Worm (Caenorhabditis elegans) whole organism, young adult: ENCODE data around the gene C04E6.7.
A peak's percentile ranks its signal among the peaks of the same experiment; 100 is the strongest.

Experiments
- B0336.3 ChIP-seq: fragments of 200-800 bp; sonication (Bioruptor generic); IDR thresholded peaks from 2 replicates; pipeline ENCODE4 v1.3.6; 2022; ENCODE audit warnings: missing genetic modification characterization, missing compliant biosample characterization
- C17E4.6 ChIP-seq: fragments of 200-800 bp; sonication (Bioruptor generic); IDR thresholded peaks from 2 replicates; pipeline ENCODE4 v1.3.6; 2022; ENCODE audit warnings: missing genetic modification reagents, missing genetic modification characterization, missing compliant biosample characterization
- F22D6.2 ChIP-seq: sonication (generic microtip); optimal IDR thresholded peaks from 2 replicates; lab custom pipeline; 2016; ENCODE audit warnings: mild to moderate bottlenecking, missing genetic modification characterization, missing compliant biosample characterization
- F23B12.7 ChIP-seq: sonication (generic microtip); optimal IDR thresholded peaks from 2 replicates; lab custom pipeline; 2017; ENCODE audit warnings: missing genetic modification characterization, mild to moderate bottlenecking, missing compliant biosample characterization, antibody characterized with exemption, moderate library complexity; ENCODE audit not compliant: insufficient read depth
- F37B4.10 ChIP-seq: fragments of 200-800 bp; sonication (Bioruptor generic); IDR thresholded peaks from 2 replicates; pipeline ENCODE4 v1.3.6; 2022; ENCODE audit warnings: missing genetic modification characterization, missing compliant biosample characterization
- F49E8.2 ChIP-seq: sonication (generic microtip); optimal IDR thresholded peaks from 3 replicates; lab custom pipeline; 2017; ENCODE audit warnings: missing genetic modification characterization, mild to moderate bottlenecking, missing compliant biosample characterization, antibody characterized with exemption, moderate library complexity; ENCODE audit not compliant: insufficient read depth
- T26A5.8 ChIP-seq: sonication (generic microtip); optimal IDR thresholded peaks from 2 replicates; lab custom pipeline; 2016; ENCODE audit warnings: missing genetic modification characterization, missing compliant biosample characterization
- Y56A3A.18 ChIP-seq: fragments of 200-800 bp; sonication (Bioruptor generic); IDR thresholded peaks from 2 replicates; pipeline ENCODE4 v1.3.6; 2022; ENCODE audit warnings: missing genetic modification reagents, missing genetic modification characterization, missing compliant biosample characterization
- Y67H2A.10 ChIP-seq: fragments of 200-800 bp; sonication (Bioruptor generic); conservative IDR thresholded peaks from 2 replicates; pipeline ENCODE4 v1.3.6; 2022; ENCODE audit warnings: missing genetic modification reagents, missing genetic modification characterization, missing compliant biosample characterization
- Y95B8A.8 ChIP-seq: fragments of 200-800 bp; sonication (Bioruptor generic); IDR thresholded peaks from 2 replicates; pipeline ENCODE4 v1.3.6; 2022; ENCODE audit warnings: missing genetic modification reagents, missing genetic modification characterization, missing compliant biosample characterization
- ZK185.1 ChIP-seq: sonication (generic microtip); optimal IDR thresholded peaks from 2 replicates; lab custom pipeline; 2016; ENCODE audit warnings: mild to moderate bottlenecking, missing genetic modification characterization, missing compliant biosample characterization; ENCODE audit not compliant: poor library complexity, severe bottlenecking
- aptf-3 ChIP-seq: fragments of 200-800 bp; sonication (Bioruptor generic); IDR thresholded peaks from 2 replicates; pipeline ENCODE4 v1.3.6; 2022; ENCODE audit warnings: missing genetic modification characterization, missing compliant biosample characterization
- attf-3 ChIP-seq: fragments of 200-800 bp; sonication (Bioruptor generic); conservative IDR thresholded peaks from 2 replicates; pipeline ENCODE4 v1.3.6; 2022; ENCODE audit warnings: missing genetic modification reagents, missing genetic modification characterization, missing compliant biosample characterization
- attf-5 ChIP-seq: fragments of 200-800 bp; sonication (Bioruptor generic); optimal IDR thresholded peaks from 2 replicates; lab custom pipeline; 2018; ENCODE audit warnings: mild to moderate bottlenecking, missing genetic modification characterization, missing compliant biosample characterization
- bed-2 ChIP-seq: fragments of 200-800 bp; sonication (Bioruptor generic); IDR thresholded peaks from 2 replicates; pipeline ENCODE4 v1.3.6; 2022; ENCODE audit warnings: missing genetic modification reagents, missing genetic modification characterization, missing compliant biosample characterization
- ceh-40 ChIP-seq: fragments of 200-800 bp; sonication (Bioruptor generic); IDR thresholded peaks from 2 replicates; pipeline ENCODE4 v1.3.6; 2022; ENCODE audit warnings: missing genetic modification characterization, missing compliant biosample characterization
- egl-44 ChIP-seq: fragments of 200-800 bp; sonication (Bioruptor generic); IDR thresholded peaks from 2 replicates; pipeline ENCODE4 v1.3.6; 2022; ENCODE audit warnings: missing genetic modification reagents, missing genetic modification characterization, missing compliant biosample characterization
- egrh-3 ChIP-seq: fragments of 200-800 bp; sonication (Bioruptor generic); IDR thresholded peaks from 2 replicates; pipeline ENCODE4 v1.3.6; 2022; ENCODE audit warnings: missing genetic modification reagents, missing genetic modification characterization, missing compliant biosample characterization
- ets-4 ChIP-seq: fragments of 200-800 bp; sonication (Bioruptor generic); optimal IDR thresholded peaks from 2 replicates; lab custom pipeline; 2018; ENCODE audit warnings: mild to moderate bottlenecking, missing genetic modification characterization, missing compliant biosample characterization
- let-526 ChIP-seq: fragments of 200-800 bp; sonication (Bioruptor generic); IDR thresholded peaks from 2 replicates; pipeline ENCODE4 v1.3.6; 2022; ENCODE audit warnings: missing genetic modification reagents, missing genetic modification characterization, missing compliant biosample characterization
- let-607 ChIP-seq, 2 experiments: fragments of 200-800 bp in 1 of 2; sonication (Bioruptor generic) in 1 of 2; sonication (generic microtip) in 1 of 2; optimal IDR thresholded peaks; 2 replicates each; lab custom pipeline; 2016 to 2018; ENCODE audit warnings: mild to moderate bottlenecking in 2 of 2, missing compliant biosample characterization in 2 of 2, missing genetic modification characterization in 2 of 2, moderate library complexity in 2 of 2, missing genotype in 1 of 2
- lin-54 ChIP-seq: fragments of 200-800 bp; sonication (Bioruptor generic); optimal IDR thresholded peaks from 2 replicates; lab custom pipeline; 2018; ENCODE audit warnings: mild to moderate bottlenecking, missing genetic modification characterization, missing compliant biosample characterization
- lsy-27 ChIP-seq: sonication (generic microtip); optimal IDR thresholded peaks from 2 replicates; lab custom pipeline; 2017; ENCODE audit warnings: missing genetic modification characterization, mild to moderate bottlenecking, missing compliant biosample characterization, antibody characterized with exemption, missing genotype, borderline replicate concordance; ENCODE audit not compliant: insufficient read depth
- madf-10 ChIP-seq: sonication (generic microtip); optimal IDR thresholded peaks from 2 replicates; lab custom pipeline; 2016; ENCODE audit warnings: mild to moderate bottlenecking, missing genetic modification characterization, missing compliant biosample characterization
- mcd-1 ChIP-seq: fragments of 200-800 bp; sonication (Bioruptor generic); IDR thresholded peaks from 2 replicates; pipeline ENCODE4 v1.3.6; 2022; ENCODE audit warnings: missing genetic modification reagents, missing genetic modification characterization, missing compliant biosample characterization
- mel-28 ChIP-seq: sonication (generic microtip); optimal IDR thresholded peaks from 2 replicates; lab custom pipeline; 2016; ENCODE audit warnings: borderline replicate concordance, mild to moderate bottlenecking, missing genetic modification characterization, missing compliant biosample characterization
- nfya-1 ChIP-seq: sonication (generic microtip); optimal IDR thresholded peaks from 2 replicates; lab custom pipeline; 2017; ENCODE audit warnings: antibody characterized with exemption, missing compliant biosample characterization, missing genetic modification characterization, borderline replicate concordance; ENCODE audit not compliant: insufficient read depth
- nhr-120 ChIP-seq: fragments of 200-800 bp; sonication (Bioruptor generic); IDR thresholded peaks from 2 replicates; pipeline ENCODE4 v1.3.6; 2022; ENCODE audit warnings: missing genetic modification characterization, missing compliant biosample characterization
- nhr-179 ChIP-seq: sonication (generic microtip); optimal IDR thresholded peaks from 2 replicates; lab custom pipeline; 2016; ENCODE audit warnings: mild to moderate bottlenecking, missing genetic modification characterization, missing compliant biosample characterization
- nhr-27 ChIP-seq: fragments of 200-800 bp; sonication (Bioruptor generic); optimal IDR thresholded peaks from 2 replicates; lab custom pipeline; 2018; ENCODE audit warnings: mild to moderate bottlenecking, missing genetic modification characterization, moderate library complexity, missing compliant biosample characterization
- nhr-90 ChIP-seq: sonication (generic microtip); optimal IDR thresholded peaks from 2 replicates; lab custom pipeline; 2016; ENCODE audit warnings: missing genotype, mild to moderate bottlenecking, missing genetic modification characterization, missing compliant biosample characterization
- pbrm-1 ChIP-seq: fragments of 200-800 bp; sonication (Bioruptor generic); IDR thresholded peaks from 2 replicates; pipeline ENCODE4 v1.3.6; 2022; ENCODE audit warnings: missing genetic modification reagents, missing genetic modification characterization, missing compliant biosample characterization
- pha-4 ChIP-seq: fragments of 150-350 bp; sonication (generic microtip); optimal IDR thresholded peaks from 2 replicates; lab custom pipeline; 2014; ENCODE audit warnings: missing biosample characterization, missing genetic modification reagents, missing genetic modification characterization
- rcor-1 ChIP-seq: fragments of 200-800 bp; sonication (Bioruptor generic); IDR thresholded peaks from 2 replicates; pipeline ENCODE4 v1.3.6; 2022; ENCODE audit warnings: missing genetic modification reagents, missing genetic modification characterization, missing compliant biosample characterization
- sptf-2 ChIP-seq: fragments of 200-800 bp; sonication (Bioruptor generic); optimal IDR thresholded peaks from 2 replicates; lab custom pipeline; 2018; ENCODE audit warnings: mild to moderate bottlenecking, missing genetic modification characterization, missing compliant biosample characterization
- tlf-1 ChIP-seq: fragments of 200-800 bp; sonication (Bioruptor generic); optimal IDR thresholded peaks from 2 replicates; lab custom pipeline; 2018; ENCODE audit warnings: mild to moderate bottlenecking, missing genetic modification characterization, missing compliant biosample characterization
- unc-62 ChIP-seq: fragments of 150-350 bp; optimal IDR thresholded peaks from 2 replicates; lab custom pipeline; 2014; ENCODE audit warnings: missing biosample characterization, missing genetic modification reagents, missing genetic modification characterization
- zfh-2 ChIP-seq: fragments of 200-800 bp; sonication (Bioruptor generic); conservative IDR thresholded peaks from 2 replicates; pipeline ENCODE4 v1.3.6; 2022; ENCODE audit warnings: missing genetic modification reagents, missing genetic modification characterization, missing compliant biosample characterization
- zim-3 ChIP-seq: sonication (generic microtip); optimal IDR thresholded peaks from 2 replicates; lab custom pipeline; 2017; ENCODE audit warnings: mild to moderate bottlenecking, missing genetic modification characterization, moderate library complexity, missing compliant biosample characterization
- ztf-18 ChIP-seq: sonication (generic microtip); optimal IDR thresholded peaks from 2 replicates; lab custom pipeline; 2016; ENCODE audit warnings: missing genotype, mild to moderate bottlenecking, missing genetic modification characterization, missing compliant biosample characterization
- ztf-28 ChIP-seq: fragments of 200-800 bp; sonication (Bioruptor generic); IDR thresholded peaks from 2 replicates; pipeline ENCODE4 v1.3.6; 2022; ENCODE audit warnings: missing genetic modification reagents, missing genetic modification characterization, missing compliant biosample characterization
- ztf-3 ChIP-seq: fragments of 200-800 bp; sonication (Bioruptor generic); optimal IDR thresholded peaks from 2 replicates; lab custom pipeline; 2018; ENCODE audit warnings: mild to moderate bottlenecking, missing genetic modification characterization, missing compliant biosample characterization
- ztf-6 ChIP-seq: fragments of 200-800 bp; sonication (Bioruptor generic); IDR thresholded peaks from 2 replicates; pipeline ENCODE4 v1.3.6; 2022; ENCODE audit warnings: missing genetic modification reagents, missing genetic modification characterization, missing compliant biosample characterization

C04E6.7 gene

ce11 chrV:5843415-5844337, 49.4 kb upstream of the C04E6.7 start (continued):
- no peak for TF ChIP-seq bed-2 (GFP tag; lab: Robert Waterston, UW)
- no peak for TF ChIP-seq ztf-6 (GFP tag; lab: Robert Waterston, UW)
- TF ChIP-seq madf-10 (tag; lab: Kevin White, UChicago): peak; percentile 40
- TF ChIP-seq ztf-28: 0 out of 2 replicates have a peak, but pooled peaks have one; percentile 77
- peak; percentile 17; the same call in 1 of the 2 replicates for TF ChIP-seq mcd-1 (GFP tag; lab: Robert Waterston, UW)
- 0 out of 2 replicates have a peak, but pooled peaks have one; percentile 88 for TF ChIP-seq F37B4.10 (GFP tag; lab: Robert Waterston, UW)
- no peak for TF ChIP-seq ztf-3 (GFP tag; lab: Kevin White, UChicago)
- TF ChIP-seq ZK185.1 (tag; lab: Kevin White, UChicago): no peak
- no peak; the same call in 1 of the 2 replicates for TF ChIP-seq B0336.3 (GFP tag; lab: Robert Waterston, UW)
- peak; percentile 19 for TF ChIP-seq attf-5 (GFP tag; lab: Kevin White, UChicago)
- peak; percentile 78; the same call in 1 of the 2 replicates for TF ChIP-seq egrh-3 (GFP tag; lab: Robert Waterston, UW)
- TF ChIP-seq T26A5.8 (tag; lab: Kevin White, UChicago): no peak
- TF ChIP-seq Y95B8A.8 (GFP tag; lab: Robert Waterston, UW): peak; percentile 81; the same call in 1 of the 2 replicates
- peak; percentile 95 for TF ChIP-seq zfh-2 (GFP tag; lab: Robert Waterston, UW)
- peak; percentile 17 for TF ChIP-seq lin-54 (GFP tag; lab: Kevin White, UChicago)
- TF ChIP-seq pha-4 (tag; lab: Kevin White, UChicago): peak; percentile 85

- TF ChIP-seq unc-62 (GFP tag; lab: Kevin White, UChicago) (no peak), F49E8.2 (tag; lab: Kevin White, UChicago) (no peak), tlf-1 (GFP tag; lab: Kevin White, UChicago) (peak; percentile 25), mel-28 (tag; lab: Kevin White, UChicago) (no peak), Y95B8A.8 (GFP tag; lab: Robert Waterston, UW) (peak; percentile 60; the same call in 1 of the 2 replicates), sptf-2 (GFP tag; lab: Kevin White, UChicago) (no peak), let-526 (GFP tag; lab: Robert Waterston, UW) (peak; percentile 67; the same call in 1 of the 2 replicates), ceh-40 (GFP tag; lab: Robert Waterston, UW) (no peak), ztf-6 (GFP tag; lab: Robert Waterston, UW) (no peak), nhr-90 (no peak), egl-44 (peak; percentile 79), nfya-1 (tag; lab: Kevin White, UChicago) (no peak), attf-3 (GFP tag; lab: Robert Waterston, UW) (no peak), C17E4.6 (GFP tag; lab: Robert Waterston, UW) (no peak), F22D6.2 (tag; lab: Kevin White, UChicago) (peak; percentile 68), Y56A3A.18 (no peak), pha-4 (tag; lab: Kevin White, UChicago) (no peak), F23B12.7 (no peak), ztf-18 (tag; lab: Kevin White, UChicago) (no peak), nhr-179 (tag; lab: Kevin White, UChicago) (no peak), lsy-27 (tag; lab: Kevin White, UChicago) (no peak), pbrm-1 (GFP tag; lab: Robert Waterston, UW) (0 out of 2 replicates have a peak, but pooled peaks have one; percentile 48), zim-3 (tag; lab: Kevin White, UChicago) (no peak), bed-2 (GFP tag; lab: Robert Waterston, UW) (no peak), nhr-27 (no peak), nhr-120 (GFP tag; lab: Robert Waterston, UW) (no peak), let-607 (tag; optimal IDR thresholded peaks at IDR 0.05; lab: Kevin White, UChicago) (peak in 1 of 2 experiments; percentile 15), rcor-1 (GFP tag; lab: Robert Waterston, UW) (peak; percentile 49; the same call in 1 of the 2 replicates), ets-4 (no peak), aptf-3 (GFP tag; lab: Robert Waterston, UW) (no peak), Y67H2A.10 (GFP tag; lab: Robert Waterston, UW) (peak; percentile 63)
Observed at ce11 chrV:5844349-5844760, 48.8 kb upstream of the C04E6.7 start.
